ENCODE assay signal across 2 fruit fly cellular contexts in the genomic region with DNA sequence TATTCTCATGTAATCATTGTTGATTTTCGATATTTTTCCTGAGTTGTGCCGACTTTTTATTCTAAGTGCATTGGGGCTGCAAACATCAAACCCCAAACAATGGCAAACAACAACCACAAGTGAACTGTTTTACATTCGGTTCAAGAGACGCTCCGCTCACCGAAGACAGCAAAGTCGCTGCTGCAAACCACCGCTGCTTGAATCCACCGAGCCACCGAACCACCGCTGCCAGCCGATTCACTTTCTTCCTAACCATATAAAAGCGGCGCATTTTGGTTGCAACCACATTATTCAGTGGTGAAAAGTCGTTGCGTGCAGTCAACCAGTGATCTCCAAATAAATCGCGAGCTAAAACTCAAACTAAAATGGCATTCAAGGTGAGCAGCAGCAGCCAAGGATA.
A peak's percentile ranks its signal among the peaks of the same experiment; 100 is the strongest.
TF ChIP-seq lines count a peak whose summit lies in the region.

TSS of gene Cpr66Cb (plus strand) at position 301 of the 400 bp plus-strand sequence.

- TF ChIP-seq CTCF in whole organism, embryonic (GFP tag; optimal IDR thresholded peaks at IDR 0.05; lab: Kevin White, UChicago) = no peak

TF ChIP-seq in whole organism, embryonic, 481 proteins besides CTCF, POLR2A, EP300 and RAD21:
- no peak for TF ChIP-seq pfk (GFP tag; optimal IDR thresholded peaks at IDR 0.05; lab: Kevin White, UChicago)
- peak; percentile 62 for TF ChIP-seq Ets65A (GFP tag; lab: Kevin White, UChicago)

TF ChIP-seq in whole organism, prepupa, 60 proteins besides CTCF, POLR2A, EP300 and RAD21:
- no peak for TF ChIP-seq CG1621 (tag; optimal IDR thresholded peaks at IDR 0.05; lab: Kevin White, UChicago)
- no peak for TF ChIP-seq pdm3 (GFP tag; optimal IDR thresholded peaks at IDR 0.05; lab: Kevin White, UChicago)
- TF ChIP-seq svp (GFP tag; lab: Kevin White, UChicago) = no peak
- no peak for TF ChIP-seq Gug (GFP tag; IDR thresholded peaks at IDR 0.05; lab: Robert Waterston, UW)
- TF ChIP-seq Blimp-1 (GFP tag; optimal IDR thresholded peaks at IDR 0.05; lab: Kevin White, UChicago) = no peak
- no peak for TF ChIP-seq fd85E (GFP tag; optimal IDR thresholded peaks at IDR 0.05; lab: Kevin White, UChicago)
- no peak for TF ChIP-seq CG16779 (tag; optimal IDR thresholded peaks at IDR 0.05; lab: Kevin White, UChicago)
- TF ChIP-seq eg (GFP tag; IDR thresholded peaks at IDR 0.05; lab: Robert Waterston, UW) = 0 out of 3 replicates have a peak, but pooled peaks have one; percentile 16
- TF ChIP-seq CG32006 (GFP tag; optimal IDR thresholded peaks at IDR 0.05; lab: Kevin White, UChicago) = peak; percentile 53
- no peak for TF ChIP-seq net (GFP tag; optimal IDR thresholded peaks at IDR 0.05; lab: Kevin White, UChicago)
- no peak for TF ChIP-seq CG10669 (GFP tag; optimal IDR thresholded peaks at IDR 0.05; lab: Kevin White, UChicago)
- no peak for TF ChIP-seq CG4318 (GFP tag; optimal IDR thresholded peaks at IDR 0.05; lab: Kevin White, UChicago)
- TF ChIP-seq CG6808 (GFP tag; optimal IDR thresholded peaks at IDR 0.05; lab: Kevin White, UChicago) = no peak
- no peak for TF ChIP-seq Sox102F (GFP tag; optimal IDR thresholded peaks at IDR 0.05; lab: Kevin White, UChicago)
- TF ChIP-seq Ets96B (tag; optimal IDR thresholded peaks at IDR 0.05; lab: Kevin White, UChicago) = no peak
- TF ChIP-seq Lpt (GFP tag; optimal IDR thresholded peaks at IDR 0.05; lab: Kevin White, UChicago) = peak; percentile 7
- no peak for TF ChIP-seq cyc (GFP tag; optimal IDR thresholded peaks at IDR 0.05; lab: Kevin White, UChicago)
- TF ChIP-seq dac (GFP tag; optimal IDR thresholded peaks at IDR 0.05; lab: Kevin White, UChicago) = no peak

Comparison
In these comparisons a context has a peak if more than half of its experiments do, and no peak if none do; other contexts are left out.
1. Of the 7 proteins assayed by ChIP-seq in both whole organism, embryonic and whole organism, prepupa: peak only in whole organism, embryonic: none; only in whole organism, prepupa: Lpt; in both: none; in neither: 6.